Fruit fly (Drosophila melanogaster): ENCODE results near the gene CG17834.

The CG17834 gene

dm6 chr2L:8541469-8542233, 12.7 kb downstream of the CG17834 start, which contains the start of gene Sema1a (continued):
- TF ChIP-seq CG8478 (optimal IDR thresholded peaks at IDR 0.05) (no peak), Six4 (GFP tag; optimal IDR thresholded peaks at IDR 0.05) (no peak), CG32532 (GFP tag; IDR thresholded peaks at IDR 0.05) (peak; percentile 75), amos (GFP tag; IDR thresholded peaks at IDR 0.05; ENCODE audit: partially characterized antibody) (peak; percentile 83; the same call in 1 of the 2 replicates), CG30431 (GFP tag; optimal IDR thresholded peaks at IDR 0.05) (peak; percentile 77), trem (tag; optimal IDR thresholded peaks at IDR 0.05) (peak; percentile 42), CG17328 (GFP tag; IDR thresholded peaks at IDR 0.05) (peak; percentile 81), slp2 (GFP tag; optimal IDR thresholded peaks at IDR 0.05) (no peak), z (GFP tag; IDR thresholded peaks at IDR 0.05) (no peak), Fer1 (GFP tag; optimal IDR thresholded peaks at IDR 0.05) (peak; percentile 58), Lim3 (GFP tag; IDR thresholded peaks at IDR 0.05) (no peak), Hand (GFP tag; optimal IDR thresholded peaks at IDR 0.05) (no peak), gce (GFP tag; IDR thresholded peaks at IDR 0.05) (no peak), CG9727 (GFP tag; optimal IDR thresholded peaks at IDR 0.05) (peak; percentile 30), Hey (tag; optimal IDR thresholded peaks at IDR 0.05) (no peak), p53 (GFP tag; optimal IDR thresholded peaks at IDR 0.05) (no peak), unpg (GFP tag; optimal IDR thresholded peaks at IDR 0.05) (peak; percentile 92), Doc2 (GFP tag; IDR thresholded peaks at IDR 0.05) (no peak), slou (GFP tag; optimal IDR thresholded peaks at IDR 0.05) (no peak), da (GFP tag; optimal IDR thresholded peaks at IDR 0.05) (peak; percentile 25), HLH54F (GFP tag; optimal IDR thresholded peaks at IDR 0.05) (peak; percentile 83), CG4424 (GFP tag; optimal IDR thresholded peaks at IDR 0.05) (peak; percentile 48), kay (GFP tag; optimal IDR thresholded peaks at IDR 0.05) (no peak), tup (GFP tag; optimal IDR thresholded peaks at IDR 0.05) (no peak), CG14965 (GFP tag; optimal IDR thresholded peaks at IDR 0.05; ENCODE audit: borderline replicate concordance) (no peak), Sox102F (GFP tag; optimal IDR thresholded peaks at IDR 0.05) (peak; percentile 94), hbn (GFP tag; IDR thresholded peaks at IDR 0.05; ENCODE audit: partially characterized antibody) (peak; percentile 77), CG9932 (GFP tag; IDR thresholded peaks at IDR 0.05) (peak; percentile 76), Neu2 (GFP tag; optimal IDR thresholded peaks at IDR 0.05; ENCODE audit: borderline replicate concordance) (no peak), Antp (GFP tag; optimal IDR thresholded peaks at IDR 0.05) (peak; percentile 87), CG10654 (GFP tag; optimal IDR thresholded peaks at IDR 0.05) (peak; percentile 25), HmgD (GFP tag; optimal IDR thresholded peaks at IDR 0.05) (no peak), CG1233 (GFP tag; optimal IDR thresholded peaks at IDR 0.05) (peak; percentile 28), CG6813 (GFP tag; optimal IDR thresholded peaks at IDR 0.05) (no peak), org-1 (GFP tag; optimal IDR thresholded peaks at IDR 0.05) (no peak), CG11696 (GFP tag; IDR thresholded peaks at IDR 0.05) (0 out of 2 replicates have a peak, but pooled peaks have one; percentile 44), YL-1 (GFP tag; optimal IDR thresholded peaks at IDR 0.05) (peak; percentile 31), pnt (GFP tag; optimal IDR thresholded peaks at IDR 0.05) (peak; percentile 43), Hmx (GFP tag; optimal IDR thresholded peaks at IDR 0.05) (no peak), exex (tag; optimal IDR thresholded peaks at IDR 0.05) (peak; percentile 14), Hr51 (GFP tag; optimal IDR thresholded peaks at IDR 0.05) (peak; percentile 17 to 58), otp (GFP tag; IDR thresholded peaks at IDR 0.05) (no peak; the same call in 2 of the 3 replicates), CG9215 (GFP tag; IDR thresholded peaks at IDR 0.05) (no peak), Nf-YA (GFP tag; IDR thresholded peaks at IDR 0.05) (peak; percentile 66; the same call in 1 of the 2 replicates), H2.0 (GFP tag; IDR thresholded peaks at IDR 0.05) (peak; percentile 76), C15 (GFP tag; IDR thresholded peaks at IDR 0.05) (0 out of 3 replicates have a peak, but pooled peaks have one; percentile 4), pum (GFP tag; optimal IDR thresholded peaks at IDR 0.05) (peak; percentile 29), Ravus (GFP tag; IDR thresholded peaks at IDR 0.05) (peak; percentile 30), ro (GFP tag; IDR thresholded peaks at IDR 0.05) (no peak), Rx (GFP tag; IDR thresholded peaks at IDR 0.05) (no peak; the same call in 1 of the 2 replicates)
